Fruit fly (Drosophila melanogaster) whole organism, embryonic: ENCODE data around the gene Grip75.

Experiments
- Awh ChIP-seq: fragments of 200-800 bp; sonication (Bioruptor generic); IDR thresholded peaks from 2 replicates; pipeline ENCODE4, ENCODE4 v1.3.6; 2022; ENCODE audit warnings: missing biosample characterization, missing genetic modification characterization
- Blimp-1 ChIP-seq: fragments of 200-800 bp; sonication (Bioruptor generic); optimal IDR thresholded peaks from 3 replicates; lab custom pipeline; 2018; ENCODE audit warnings: missing biosample characterization, missing genetic modification characterization, mild to moderate bottlenecking, moderate library complexity, missing genetic modification reagents
- Bteb2 ChIP-seq: fragments of 200-800 bp; sonication (Bioruptor generic); optimal IDR thresholded peaks from 2 replicates; lab custom pipeline; 2016; ENCODE audit warnings: missing biosample characterization, missing genetic modification characterization
- CG10267 ChIP-seq: fragments of 200-800 bp; sonication (Bioruptor generic); optimal IDR thresholded peaks from 2 replicates; lab custom pipeline; 2018; ENCODE audit warnings: missing biosample characterization, mild to moderate bottlenecking, missing genetic modification characterization, moderate library complexity
- CG10462 ChIP-seq: fragments of 200-800 bp; sonication (Bioruptor generic); optimal IDR thresholded peaks from 2 replicates; lab custom pipeline; 2016; ENCODE audit warnings: missing biosample characterization, missing genetic modification characterization
- CG12659 ChIP-seq: fragments of 200-800 bp; sonication (Bioruptor generic); optimal IDR thresholded peaks from 3 replicates; lab custom pipeline; 2017; ENCODE audit warnings: mild to moderate bottlenecking, missing biosample characterization, missing genetic modification reagents, missing genetic modification characterization
- CG13624 ChIP-seq: fragments of 200-800 bp; sonication (Bioruptor generic); optimal IDR thresholded peaks from 2 replicates; lab custom pipeline; 2016; ENCODE audit warnings: missing biosample characterization, missing genetic modification characterization
- CG16813 ChIP-seq: fragments of 200-800 bp; sonication (Bioruptor generic); IDR thresholded peaks from 3 replicates; pipeline ENCODE4 v1.3.6; 2022; ENCODE audit warnings: missing biosample characterization, missing genetic modification characterization; ENCODE audit not compliant: partially characterized antibody
- CG17328 ChIP-seq: fragments of 200-800 bp; sonication (Bioruptor generic); IDR thresholded peaks from 2 replicates; pipeline ENCODE4 v1.3.6; 2022; ENCODE audit warnings: missing biosample characterization, missing genetic modification characterization
- CG18011 ChIP-seq: fragments of 200-800 bp; sonication (Bioruptor generic); optimal IDR thresholded peaks from 2 replicates; lab custom pipeline; 2017; ENCODE audit warnings: missing biosample characterization, missing genetic modification characterization, mild to moderate bottlenecking, moderate library complexity, missing genotype
- CG18262 ChIP-seq: fragments of 200-800 bp; optimal IDR thresholded peaks from 3 replicates; lab custom pipeline; 2019; ENCODE audit warnings: missing biosample characterization, mild to moderate bottlenecking, missing genetic modification characterization, moderate library complexity
- CG2116 ChIP-seq: fragments of 200-800 bp; sonication (Bioruptor generic); optimal IDR thresholded peaks from 3 replicates; lab custom pipeline; 2018; ENCODE audit warnings: missing biosample characterization, mild to moderate bottlenecking, missing genetic modification characterization
- CG2202 ChIP-seq: fragments of 200-800 bp; sonication (Bioruptor generic); optimal IDR thresholded peaks from 2 replicates; lab custom pipeline; 2018; ENCODE audit warnings: missing biosample characterization, mild to moderate bottlenecking, missing genetic modification characterization
- CG2678 ChIP-seq: fragments of 200-800 bp; sonication (Bioruptor generic); optimal IDR thresholded peaks from 3 replicates; lab custom pipeline; 2019; ENCODE audit warnings: missing biosample characterization, mild to moderate bottlenecking, missing genetic modification characterization, moderate library complexity
- CG31388 ChIP-seq: fragments of 200-800 bp; sonication (Bioruptor generic); optimal IDR thresholded peaks from 2 replicates; lab custom pipeline; 2016; ENCODE audit warnings: missing biosample characterization, missing genetic modification characterization
- CG4617 ChIP-seq: fragments of 200-800 bp; sonication (Bioruptor generic); optimal IDR thresholded peaks from 3 replicates; lab custom pipeline; 2016; ENCODE audit warnings: missing biosample characterization, missing genetic modification characterization, borderline replicate concordance
- CG7271 ChIP-seq: fragments of 200-800 bp; sonication (Bioruptor generic); optimal IDR thresholded peaks from 2 replicates; lab custom pipeline; 2018; ENCODE audit warnings: missing biosample characterization, mild to moderate bottlenecking, missing genetic modification characterization, moderate library complexity
- CG7987 ChIP-seq: fragments of 200-800 bp; sonication (Bioruptor generic); optimal IDR thresholded peaks from 2 replicates; lab custom pipeline; 2018; ENCODE audit warnings: missing biosample characterization, mild to moderate bottlenecking, missing genetic modification characterization, moderate library complexity
- Chrac-16 ChIP-seq: fragments of 200-800 bp; sonication (Bioruptor generic); optimal IDR thresholded peaks from 3 replicates; lab custom pipeline; 2016; ENCODE audit warnings: missing biosample characterization, missing genetic modification characterization
- D ChIP-seq, 2 experiments: fragments of 200-800 bp in 1 of 2; fragments of >200 bp in 1 of 2; sonication (Bioruptor generic) in 1 of 2; optimal IDR thresholded peaks; 2 replicates in 1 of 2; 3 replicates in 1 of 2; lab custom pipeline; 2017; ENCODE audit warnings: mild to moderate bottlenecking in 1 of 2, missing biosample characterization in 1 of 2, missing genetic modification characterization in 1 of 2, missing genetic modification reagents in 1 of 2
- Dbx ChIP-seq: fragments of 200-800 bp; sonication (Bioruptor generic); IDR thresholded peaks from 3 replicates; pipeline ENCODE4 v1.3.6; 2022; ENCODE audit warnings: missing biosample characterization, missing genetic modification characterization
- Drgx ChIP-seq: fragments of 200-800 bp; sonication (Bioruptor generic); IDR thresholded peaks from 2 replicates; pipeline ENCODE4 v1.3.6; 2022; ENCODE audit warnings: missing biosample characterization, missing genetic modification characterization
- Hr39 ChIP-seq: fragments of >200 bp; optimal IDR thresholded peaks from 2 replicates; lab custom pipeline; 2017
- MTF-1 ChIP-seq: fragments of 200-800 bp; sonication (Bioruptor generic); optimal IDR thresholded peaks from 2 replicates; lab custom pipeline; 2018; ENCODE audit warnings: missing biosample characterization, mild to moderate bottlenecking, missing genetic modification characterization, borderline replicate concordance
- Mad ChIP-seq: fragments of 200-800 bp; sonication (Bioruptor generic); optimal IDR thresholded peaks from 2 replicates; lab custom pipeline; 2016; ENCODE audit warnings: missing biosample characterization, missing genetic modification characterization
- Spps ChIP-seq: fragments of 200-800 bp; sonication (Bioruptor generic); optimal IDR thresholded peaks from 2 replicates; lab custom pipeline; 2018; ENCODE audit warnings: missing biosample characterization, mild to moderate bottlenecking, missing genetic modification characterization
- Ssrp ChIP-seq: fragments of 200-800 bp; sonication (Bioruptor generic); optimal IDR thresholded peaks from 2 replicates; lab custom pipeline; 2018; ENCODE audit warnings: missing biosample characterization, mild to moderate bottlenecking, missing genetic modification characterization, moderate library complexity
- Stat92E ChIP-seq, 3 experiments: fragments of >200 bp in 2 of 3; fragments of 200-800 bp in 1 of 3; sonication (Bioruptor generic) in 1 of 3; optimal IDR thresholded peaks; 2 replicates each; lab custom pipeline; 2017 to 2019; ENCODE audit warnings: missing biosample characterization in 3 of 3, missing genetic modification characterization in 3 of 3, mild to moderate bottlenecking in 1 of 3, moderate library complexity in 1 of 3
- Trl ChIP-seq, 3 experiments: fragments of >200 bp in 2 of 3; fragments of 200-800 bp in 1 of 3; sonication (Bioruptor generic) in 1 of 3; optimal IDR thresholded peaks; 2 replicates in 1 of 3; 3 replicates in 2 of 3; lab custom pipeline; 2016 to 2017; ENCODE audit warnings: missing biosample characterization in 1 of 3, missing genetic modification characterization in 1 of 3
- abd-A ChIP-seq: fragments of 200-800 bp; sonication (Bioruptor generic); optimal IDR thresholded peaks from 3 replicates; lab custom pipeline; 2019; ENCODE audit warnings: missing biosample characterization, mild to moderate bottlenecking, missing genetic modification characterization, moderate library complexity
- bab2 ChIP-seq: fragments of 200-800 bp; sonication (Bioruptor generic); optimal IDR thresholded peaks from 2 replicates; lab custom pipeline; 2016; ENCODE audit warnings: missing biosample characterization, missing genetic modification characterization
- bigmax ChIP-seq: fragments of 200-800 bp; sonication (Bioruptor generic); optimal IDR thresholded peaks from 2 replicates; lab custom pipeline; 2018; ENCODE audit warnings: missing biosample characterization, mild to moderate bottlenecking, missing genetic modification characterization
- cas ChIP-seq: fragments of 200-800 bp; sonication (Bioruptor generic); IDR thresholded peaks from 2 replicates; pipeline ENCODE4 v1.3.6; 2022; ENCODE audit warnings: missing biosample characterization, missing genetic modification characterization
- chn ChIP-seq: fragments of 200-800 bp; sonication (Bioruptor generic); optimal IDR thresholded peaks from 2 replicates; lab custom pipeline; 2016; ENCODE audit warnings: missing biosample characterization, missing genetic modification characterization
- corto ChIP-seq: fragments of 200-800 bp; sonication (Bioruptor generic); optimal IDR thresholded peaks from 2 replicates; lab custom pipeline; 2016; ENCODE audit warnings: missing biosample characterization, mild to moderate bottlenecking, missing genetic modification characterization, moderate library complexity
- disco-r ChIP-seq: fragments of 200-800 bp; sonication (Bioruptor generic); optimal IDR thresholded peaks from 2 replicates; lab custom pipeline; 2016; ENCODE audit warnings: missing biosample characterization, missing genetic modification characterization
- dmrt99B ChIP-seq: fragments of 200-800 bp; sonication (Bioruptor generic); optimal IDR thresholded peaks from 2 replicates; lab custom pipeline; 2018; ENCODE audit warnings: missing biosample characterization, mild to moderate bottlenecking, missing genetic modification characterization, moderate library complexity
- ems ChIP-seq: fragments of 200-800 bp; sonication (Bioruptor generic); optimal IDR thresholded peaks from 3 replicates; lab custom pipeline; 2016; ENCODE audit warnings: missing biosample characterization, missing genetic modification characterization
- grau ChIP-seq: fragments of 200-800 bp; optimal IDR thresholded peaks from 3 replicates; lab custom pipeline; 2019; ENCODE audit warnings: missing biosample characterization, mild to moderate bottlenecking, missing genetic modification characterization, moderate library complexity
- hbn ChIP-seq: fragments of 200-800 bp; sonication (Bioruptor generic); IDR thresholded peaks from 2 replicates; pipeline ENCODE4 v1.3.6; 2022; ENCODE audit warnings: missing biosample characterization, missing genetic modification characterization; ENCODE audit not compliant: partially characterized antibody
- hkb ChIP-seq, 2 experiments: fragments of 200-800 bp in 1 of 2; fragments of >200 bp in 1 of 2; sonication (Bioruptor generic) in 1 of 2; IDR thresholded peaks in 1 of 2; optimal IDR thresholded peaks in 1 of 2; 2 replicates each; pipeline versions ENCODE4 v1.3.6 to Lab custom; 2017 to 2022; ENCODE audit warnings: missing biosample characterization in 1 of 2, missing genetic modification characterization in 1 of 2
- ind ChIP-seq: fragments of 200-800 bp; sonication (Bioruptor generic); optimal IDR thresholded peaks from 3 replicates; lab custom pipeline; 2016; ENCODE audit warnings: missing biosample characterization, missing genetic modification characterization
- sob ChIP-seq: fragments of 200-800 bp; sonication (Bioruptor generic); IDR thresholded peaks from 2 replicates; pipeline ENCODE4 v1.3.6; 2022; ENCODE audit warnings: missing biosample characterization, missing genetic modification characterization
- tgo ChIP-seq: fragments of 200-800 bp; sonication (Bioruptor generic); IDR thresholded peaks from 3 replicates; pipeline ENCODE4 v1.3.6; 2022; ENCODE audit warnings: missing biosample characterization, missing genetic modification characterization
- tx ChIP-seq: fragments of 200-800 bp; sonication (Bioruptor generic); optimal IDR thresholded peaks from 2 replicates; lab custom pipeline; 2016; ENCODE audit warnings: missing biosample characterization, missing genetic modification characterization
- vvl ChIP-seq: fragments of 200-800 bp; sonication (Bioruptor generic); IDR thresholded peaks from 2 replicates; pipeline ENCODE4 v1.3.6; 2022; ENCODE audit warnings: missing biosample characterization, missing genetic modification characterization
- zfh2 ChIP-seq: fragments of 200-800 bp; sonication (Bioruptor generic); optimal IDR thresholded peaks from 2 replicates; lab custom pipeline; 2016; ENCODE audit warnings: missing biosample characterization, missing genetic modification characterization

Gene Grip75

DNA sequence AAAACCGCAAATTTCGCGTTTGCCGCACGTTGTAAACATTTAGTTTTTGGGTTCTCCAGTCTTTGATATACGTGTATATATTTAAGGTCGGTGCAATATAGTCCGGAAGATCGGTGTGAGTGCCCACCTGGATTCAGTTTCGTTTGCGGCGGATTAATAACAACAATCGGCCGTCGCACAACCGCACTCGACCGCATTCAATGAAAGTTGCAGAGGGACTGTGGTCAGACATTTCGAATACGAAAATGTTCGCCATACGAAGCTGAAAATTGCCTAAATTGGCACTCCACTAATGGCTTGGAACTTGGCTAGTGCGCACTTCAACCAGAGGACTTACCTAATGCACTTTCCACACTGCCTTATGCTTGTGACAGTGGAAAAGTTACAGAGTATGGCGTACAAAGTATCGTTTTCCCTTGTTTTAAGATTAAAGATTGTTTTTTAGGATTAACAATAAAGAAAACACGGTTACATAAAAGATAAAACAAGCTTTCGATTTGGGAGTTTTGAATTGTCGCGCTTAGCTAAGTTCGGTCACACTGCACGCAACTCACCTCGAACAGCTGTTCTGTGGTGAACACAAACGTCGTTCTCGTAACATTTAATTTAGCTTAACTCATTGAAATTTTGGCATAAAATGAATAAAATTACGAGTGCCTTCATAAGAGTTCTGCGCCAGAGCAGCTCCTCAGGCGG, 23.6 kb downstream of the Grip75 start, which contains the start of the genes Myo31DF and CG6094 (continued):
- TF ChIP-seq Stat92E (GFP tag; optimal IDR thresholded peaks at IDR 0.05; lab: Kevin White, UChicago) (no peak), CG10462 (GFP tag; lab: Kevin White, UChicago) (no peak), zfh2 (peak; percentile 42), hkb (optimal IDR thresholded peaks at IDR 0.05; lab: Kevin White, UChicago) (peak; percentile 77), hkb (GFP tag; IDR thresholded peaks at IDR 0.05; lab: Robert Waterston, UW) (peak; percentile 34; the same call in 1 of the 2 replicates), dmrt99B (tag; lab: Kevin White, UChicago) (no peak), CG18262 (no peak), sob (GFP tag; lab: Robert Waterston, UW) (peak; percentile 46; the same call in 1 of the 2 replicates), CG13624 (GFP tag; lab: Kevin White, UChicago) (peak; percentile 41), Chrac-16 (GFP tag; lab: Kevin White, UChicago) (no peak), CG10267 (tag; lab: Kevin White, UChicago) (peak; percentile 59), CG2116 (GFP tag; lab: Kevin White, UChicago) (peak; percentile 74), corto (GFP tag; lab: Kevin White, UChicago) (no peak), CG2202 (tag; lab: Kevin White, UChicago) (no peak), Bteb2 (GFP tag; lab: Kevin White, UChicago) (no peak), Drgx (GFP tag; lab: Robert Waterston, UW) (no peak), CG2678 (tag; lab: Kevin White, UChicago) (peak; percentile 49), Blimp-1 (peak; percentile 32), D (optimal IDR thresholded peaks at IDR 0.05; lab: Kevin White, UChicago) (peak; percentile 65), D (GFP tag; optimal IDR thresholded peaks at IDR 0.05; lab: Kevin White, UChicago) (peak; percentile 15), Spps (tag; lab: Kevin White, UChicago) (no peak), tgo (GFP tag; lab: Robert Waterston, UW) (no peak), CG7987 (peak; percentile 55), CG31388 (GFP tag; lab: Kevin White, UChicago) (no peak), Hr39 (lab: Kevin White, UChicago) (no peak), hbn (GFP tag; lab: Robert Waterston, UW) (no peak), Mad (peak; percentile 46), MTF-1 (GFP tag; lab: Kevin White, UChicago) (no peak), Trl (optimal IDR thresholded peaks at IDR 0.05; lab: Kevin White, UChicago) (no peak), Trl (GFP tag; optimal IDR thresholded peaks at IDR 0.05; lab: Kevin White, UChicago) (no peak), CG18011 (GFP tag; lab: Kevin White, UChicago) (peak; percentile 27), chn (GFP tag; lab: Kevin White, UChicago) (peak; percentile 23), bab2 (GFP tag; lab: Kevin White, UChicago) (peak; percentile 34), disco-r (no peak), bigmax (GFP tag; lab: Kevin White, UChicago) (no peak), Ssrp (no peak), ems (GFP tag; lab: Kevin White, UChicago) (peak; percentile 68), cas (GFP tag; lab: Robert Waterston, UW) (no peak), vvl (peak; percentile 44), CG17328 (GFP tag; lab: Robert Waterston, UW) (0 out of 2 replicates have a peak, but pooled peaks have one; percentile 29), CG7271 (tag; lab: Kevin White, UChicago) (no peak), tx (GFP tag; lab: Kevin White, UChicago) (peak; percentile 34), CG4617 (GFP tag; lab: Kevin White, UChicago) (peak; percentile 7), CG12659 (GFP tag; lab: Kevin White, UChicago) (peak; percentile 58), ind (GFP tag; lab: Kevin White, UChicago) (no peak), Dbx (GFP tag; lab: Robert Waterston, UW) (peak; percentile 80; the same call in 2 of the 3 replicates), CG16813 (no peak), grau (tag; lab: Kevin White, UChicago) (peak; percentile 29), abd-A (tag; lab: Kevin White, UChicago) (peak; percentile 15), Awh (peak; percentile 43; the same call in 1 of the 2 replicates)
